Worm (Caenorhabditis elegans): Measurements from ENCODE around the gene irld-45.

DNA sequence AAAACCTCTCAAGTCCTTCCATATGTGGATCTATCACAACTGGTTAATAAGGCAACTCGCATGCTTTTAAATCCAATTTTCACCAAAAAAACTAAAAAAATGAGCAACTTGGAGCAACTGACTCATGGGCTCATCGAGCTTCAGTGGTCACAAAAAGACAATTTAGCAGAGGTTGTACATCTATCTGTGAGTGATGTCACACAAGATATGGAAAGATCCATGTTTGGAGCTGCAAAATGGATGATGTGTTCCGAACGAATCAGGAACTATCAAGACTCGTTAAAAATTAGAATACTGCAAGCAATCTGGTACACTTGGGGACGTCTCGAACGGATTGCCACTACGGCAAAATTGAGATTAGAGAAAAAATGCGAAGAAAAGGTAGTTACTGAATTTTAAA, 36.5 kb upstream of the irld-45 start:
- TF ChIP-seq zip-11 (GFP tag; IDR thresholded peaks at IDR 0.05) (no peak), R02D3.7 (tag; optimal IDR thresholded peaks at IDR 0.05) (no peak), aha-1 (tag) (peak; percentile 95), mxl-2 (GFP tag; conservative IDR thresholded peaks at IDR 0.05) (no peak), set-16 (GFP tag; IDR thresholded peaks at IDR 0.05) (no peak), unc-62 (GFP tag; optimal IDR thresholded peaks at IDR 0.05 in 1 of 2) (peak in 1 of 2 experiments; percentile 1), unc-62 (tag; optimal IDR thresholded peaks at IDR 0.05) (no peak), madf-9 (GFP tag; conservative IDR thresholded peaks at IDR 0.05) (no peak), fkh-10 (GFP tag; optimal IDR thresholded peaks at IDR 0.05) (no peak), vab-7 (GFP tag; IDR thresholded peaks at IDR 0.05) (no peak), nhr-41 (GFP tag; IDR thresholded peaks at IDR 0.05) (no peak), unc-39 (tag; optimal IDR thresholded peaks at IDR 0.05) (no peak), fos-1 (tag; optimal IDR thresholded peaks at IDR 0.05) (no peak)

All from whole organism, L4 larva.